Worm (Caenorhabditis elegans): ENCODE measurements around the gene unc-18.

The unc-18 gene

DNA sequence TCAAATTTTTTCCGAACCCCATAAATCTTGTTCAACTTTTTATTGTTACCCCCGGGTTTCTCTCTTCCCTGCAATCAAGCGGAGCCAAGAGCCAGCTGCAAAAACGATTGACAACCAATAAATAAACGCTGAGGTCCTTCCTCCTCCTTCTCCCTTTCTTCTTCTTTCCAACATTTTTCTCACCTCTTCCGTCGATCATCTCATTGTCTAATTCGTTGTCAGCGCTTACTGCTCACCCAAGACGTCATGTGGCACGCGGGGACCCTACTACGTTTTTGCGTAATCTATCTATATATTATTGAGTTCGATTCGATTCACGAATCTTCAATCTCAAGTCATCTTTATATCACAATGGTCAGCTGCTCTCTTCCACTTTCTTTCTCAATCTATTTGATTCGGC lies 32.8 kb downstream of the unc-18 start (continued):
- TF ChIP-seq nhr-179 (tag; optimal IDR thresholded peaks at IDR 0.05) (no peak), dox-1 (GFP tag; IDR thresholded peaks at IDR 0.05) (no peak), let-607 (tag; optimal IDR thresholded peaks at IDR 0.05) (no peak), let-526 (GFP tag; IDR thresholded peaks at IDR 0.05) (no peak)

ce11 chrX:7718972-7719371 lies 36.3 kb downstream of the unc-18 start, which contains the start of gene K09F5.6:
Gene K09F5.6, plus strand, starts transcription at chrX:7719272.
- TF ChIP-seq madf-6 (GFP tag; IDR thresholded peaks at IDR 0.05) (no peak), ztf-25 (GFP tag; IDR thresholded peaks at IDR 0.05) (0 out of 2 replicates have a peak, but pooled peaks have one; percentile 49)

DNA sequence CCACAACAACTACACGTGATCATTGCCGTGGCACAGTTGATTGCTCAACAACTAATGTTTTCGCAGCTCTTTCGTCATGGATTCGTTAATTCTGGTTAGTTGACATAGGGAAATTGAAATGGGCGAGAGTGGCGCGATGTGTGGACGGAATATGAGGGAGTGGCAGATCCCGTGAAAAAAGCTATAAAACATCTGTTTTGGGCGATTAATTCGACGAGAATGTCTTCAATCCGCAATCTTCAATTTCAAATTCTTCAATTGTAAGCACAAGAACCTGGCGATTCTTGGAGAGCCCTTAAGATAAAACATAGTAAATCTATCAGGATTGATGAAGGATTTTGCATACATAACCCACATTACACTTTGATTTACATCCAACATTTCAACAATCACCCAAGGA lies 37.9 kb downstream of the unc-18 start:
- TF ChIP-seq ceh-79 (tag; optimal IDR thresholded peaks at IDR 0.05) (no peak), die-1 (tag; optimal IDR thresholded peaks at IDR 0.05) (no peak), dpff-1 (tag; optimal IDR thresholded peaks at IDR 0.05) (no peak), C17E4.6 (GFP tag; IDR thresholded peaks at IDR 0.05) (no peak), F49E8.2 (tag; optimal IDR thresholded peaks at IDR 0.05; ENCODE audit: insufficient read depth) (no peak), F37B4.10 (GFP tag; IDR thresholded peaks at IDR 0.05) (no peak), akir-1 (GFP tag; optimal IDR thresholded peaks at IDR 0.05) (no peak), lin-35 (GFP tag; optimal IDR thresholded peaks at IDR 0.05) (no peak)

ce11 chrX:7724099-7724498 lies 41.4 kb downstream of the unc-18 start:
- TF ChIP-seq pbrm-1 (GFP tag; IDR thresholded peaks at IDR 0.05) (no peak), F10E7.11 (tag; optimal IDR thresholded peaks at IDR 0.05) (no peak), bed-1 (GFP tag; IDR thresholded peaks at IDR 0.05) (no peak), B0336.3 (GFP tag; IDR thresholded peaks at IDR 0.05) (no peak), egl-18 (GFP tag; IDR thresholded peaks at IDR 0.05) (no peak), F23B12.7 (tag; optimal IDR thresholded peaks at IDR 0.05; ENCODE audit: insufficient read depth) (no peak), zim-3 (tag; optimal IDR thresholded peaks at IDR 0.05) (no peak), nhr-90 (tag; optimal IDR thresholded peaks at IDR 0.05) (no peak)

- TF ChIP-seq C06A6.2 (GFP tag; conservative IDR thresholded peaks at IDR 0.05) (no peak), T26A5.8 (tag; optimal IDR thresholded peaks at IDR 0.05) (no peak), nhr-90 (tag; optimal IDR thresholded peaks at IDR 0.05) (no peak), cebp-1 (GFP tag; IDR thresholded peaks at IDR 0.05) (no peak), cebp-1 (tag; optimal IDR thresholded peaks at IDR 0.05) (peak; percentile 9), tlf-1 (GFP tag; optimal IDR thresholded peaks at IDR 0.05) (no peak), ztf-3 (GFP tag; optimal IDR thresholded peaks at IDR 0.05) (no peak), nhr-80 (tag; optimal IDR thresholded peaks at IDR 0.05) (peak; percentile 89), tbp1 (GFP tag; optimal IDR thresholded peaks at IDR 0.05) (peak; percentile 23), atf-7 (tag; optimal IDR thresholded peaks at IDR 0.05) (peak; percentile 60), ztf-22 (GFP tag; optimal IDR thresholded peaks at IDR 0.05) (peak; percentile 52), ztf-25 (GFP tag; IDR thresholded peaks at IDR 0.05) (no peak), madf-6 (GFP tag; IDR thresholded peaks at IDR 0.05) (no peak), let-607 (tag; optimal IDR thresholded peaks at IDR 0.05) (peak in 1 of 2 experiments; percentile 3)
These were observed 42.9 kb downstream of the unc-18 start, which contains the start of gene spp-14 for ce11 chrX:7725615-7726014. Gene spp-14, plus strand, starts transcription at chrX:7725979.
